Fruit fly (Drosophila melanogaster) whole organism, embryonic: ENCODE data around the gene Ret.

Source experiments
- ATbp ChIP-seq: fragments of 200-800 bp; sonication (Bioruptor generic); optimal IDR thresholded peaks from 2 replicates; lab custom pipeline; 2017; ENCODE audit warnings: missing biosample characterization, mild to moderate bottlenecking, missing genetic modification characterization, missing genetic modification reagents
- CG10267 ChIP-seq: fragments of 200-800 bp; sonication (Bioruptor generic); optimal IDR thresholded peaks from 2 replicates; lab custom pipeline; 2018; ENCODE audit warnings: missing biosample characterization, mild to moderate bottlenecking, missing genetic modification characterization, moderate library complexity
- CG10431 ChIP-seq: fragments of 200-800 bp; sonication (Bioruptor generic); optimal IDR thresholded peaks from 3 replicates; lab custom pipeline; 2018; ENCODE audit warnings: missing biosample characterization, mild to moderate bottlenecking, missing genetic modification characterization
- CG10462 ChIP-seq: fragments of 200-800 bp; sonication (Bioruptor generic); optimal IDR thresholded peaks from 2 replicates; lab custom pipeline; 2016; ENCODE audit warnings: missing biosample characterization, missing genetic modification characterization
- CG10565 ChIP-seq: fragments of 200-800 bp; sonication (Bioruptor generic); optimal IDR thresholded peaks from 3 replicates; lab custom pipeline; 2016; ENCODE audit warnings: missing biosample characterization, mild to moderate bottlenecking, missing genetic modification characterization
- CG11560 ChIP-seq: fragments of 200-800 bp; sonication (Bioruptor generic); IDR thresholded peaks from 3 replicates; pipeline ENCODE4 v1.3.6; 2022; ENCODE audit warnings: missing biosample characterization, missing genetic modification characterization
- CG12219 ChIP-seq: fragments of 200-800 bp; sonication (Bioruptor generic); optimal IDR thresholded peaks from 3 replicates; lab custom pipeline; 2018; ENCODE audit warnings: missing biosample characterization, mild to moderate bottlenecking, missing genetic modification characterization
- CG12659 ChIP-seq: fragments of 200-800 bp; sonication (Bioruptor generic); optimal IDR thresholded peaks from 3 replicates; lab custom pipeline; 2017; ENCODE audit warnings: mild to moderate bottlenecking, missing biosample characterization, missing genetic modification reagents, missing genetic modification characterization
- CG1792 ChIP-seq: fragments of 200-800 bp; sonication (Bioruptor generic); optimal IDR thresholded peaks from 2 replicates; lab custom pipeline; 2016; ENCODE audit warnings: missing biosample characterization, missing genetic modification characterization
- CG18262 ChIP-seq: fragments of 200-800 bp; optimal IDR thresholded peaks from 3 replicates; lab custom pipeline; 2019; ENCODE audit warnings: missing biosample characterization, mild to moderate bottlenecking, missing genetic modification characterization, moderate library complexity
- CG2116 ChIP-seq: fragments of 200-800 bp; sonication (Bioruptor generic); optimal IDR thresholded peaks from 3 replicates; lab custom pipeline; 2018; ENCODE audit warnings: missing biosample characterization, mild to moderate bottlenecking, missing genetic modification characterization
- CG2202 ChIP-seq: fragments of 200-800 bp; sonication (Bioruptor generic); optimal IDR thresholded peaks from 2 replicates; lab custom pipeline; 2018; ENCODE audit warnings: missing biosample characterization, mild to moderate bottlenecking, missing genetic modification characterization
- CG2875 ChIP-seq: fragments of 200-800 bp; sonication (Bioruptor generic); optimal IDR thresholded peaks from 2 replicates; lab custom pipeline; 2017; ENCODE audit warnings: missing biosample characterization, mild to moderate bottlenecking, missing genetic modification characterization, missing genetic modification reagents
- CG3163 ChIP-seq: fragments of 200-800 bp; sonication (Bioruptor generic); optimal IDR thresholded peaks from 3 replicates; lab custom pipeline; 2016; ENCODE audit warnings: missing biosample characterization, missing genetic modification characterization
- CG34224 ChIP-seq: fragments of 200-800 bp; sonication (Bioruptor generic); IDR thresholded peaks from 3 replicates; pipeline ENCODE4 v1.3.6; 2022; ENCODE audit warnings: missing biosample characterization, missing genetic modification characterization; ENCODE audit not compliant: partially characterized antibody
- CG6813 ChIP-seq: fragments of 200-800 bp; sonication (Bioruptor generic); optimal IDR thresholded peaks from 2 replicates; lab custom pipeline; 2017; ENCODE audit warnings: missing biosample characterization, missing genetic modification characterization, mild to moderate bottlenecking, moderate library complexity, missing genetic modification reagents
- CG7357 ChIP-seq: fragments of 200-800 bp; sonication (Bioruptor generic); IDR thresholded peaks from 3 replicates; pipeline ENCODE4 v1.3.6; 2022; ENCODE audit warnings: missing biosample characterization, missing genetic modification characterization
- CG7928 ChIP-seq: fragments of 200-800 bp; sonication (Bioruptor generic); optimal IDR thresholded peaks from 2 replicates; lab custom pipeline; 2017; ENCODE audit warnings: missing biosample characterization, mild to moderate bottlenecking, missing genetic modification characterization
- CG8290 ChIP-seq, 3 experiments: fragments of 200-800 bp; sonication (Bioruptor generic); optimal IDR thresholded peaks; 2 replicates each; lab custom pipeline; 2016 to 2019; ENCODE audit warnings: missing biosample characterization in 3 of 3, missing genetic modification characterization in 3 of 3, mild to moderate bottlenecking in 2 of 3, moderate library complexity in 1 of 3
- CG9437 ChIP-seq: fragments of 200-800 bp; sonication (Bioruptor generic); optimal IDR thresholded peaks from 2 replicates; lab custom pipeline; 2018; ENCODE audit warnings: missing biosample characterization, mild to moderate bottlenecking, missing genetic modification characterization
- CG9727 ChIP-seq: fragments of 200-800 bp; sonication (Bioruptor generic); optimal IDR thresholded peaks from 3 replicates; lab custom pipeline; 2017; ENCODE audit warnings: missing biosample characterization, mild to moderate bottlenecking, missing genetic modification characterization
- D ChIP-seq, 2 experiments: fragments of 200-800 bp in 1 of 2; fragments of >200 bp in 1 of 2; sonication (Bioruptor generic) in 1 of 2; optimal IDR thresholded peaks; 2 replicates in 1 of 2; 3 replicates in 1 of 2; lab custom pipeline; 2017; ENCODE audit warnings: mild to moderate bottlenecking in 1 of 2, missing biosample characterization in 1 of 2, missing genetic modification characterization in 1 of 2, missing genetic modification reagents in 1 of 2
- Dek ChIP-seq: fragments of 200-800 bp; sonication (Bioruptor generic); optimal IDR thresholded peaks from 3 replicates; lab custom pipeline; 2019; ENCODE audit warnings: missing biosample characterization, mild to moderate bottlenecking, missing genetic modification characterization, moderate library complexity
- Fer1 ChIP-seq: fragments of 200-800 bp; sonication (Bioruptor generic); optimal IDR thresholded peaks from 2 replicates; lab custom pipeline; 2017; ENCODE audit warnings: missing biosample characterization, mild to moderate bottlenecking, missing genetic modification characterization
- Gug ChIP-seq: fragments of 200-800 bp; sonication (Bioruptor generic); IDR thresholded peaks from 4 replicates; pipeline ENCODE4 v1.3.6; 2022; ENCODE audit warnings: missing biosample characterization, missing genetic modification characterization
- HmgZ ChIP-seq: fragments of 200-800 bp; sonication (Bioruptor generic); optimal IDR thresholded peaks from 2 replicates; lab custom pipeline; 2018; ENCODE audit warnings: missing biosample characterization, mild to moderate bottlenecking, missing genetic modification characterization
- MESR4 ChIP-seq: fragments of 200-800 bp; sonication (Bioruptor generic); optimal IDR thresholded peaks from 2 replicates; lab custom pipeline; 2018; ENCODE audit warnings: missing biosample characterization, mild to moderate bottlenecking, missing genetic modification characterization, moderate library complexity
- Myb ChIP-seq: fragments of 200-800 bp; sonication (Bioruptor generic); optimal IDR thresholded peaks from 2 replicates; lab custom pipeline; 2016; ENCODE audit warnings: missing biosample characterization, missing genetic modification characterization
- Nf-YC ChIP-seq: fragments of 200-800 bp; optimal IDR thresholded peaks from 3 replicates; lab custom pipeline; 2019; ENCODE audit warnings: missing biosample characterization, mild to moderate bottlenecking, missing genetic modification characterization, moderate library complexity
- Sry-δ ChIP-seq: fragments of 200-800 bp; sonication (Bioruptor generic); optimal IDR thresholded peaks from 2 replicates; lab custom pipeline; 2016; ENCODE audit warnings: missing biosample characterization, missing genetic modification characterization
- btn ChIP-seq: fragments of 200-800 bp; sonication (Bioruptor generic); optimal IDR thresholded peaks from 2 replicates; lab custom pipeline; 2016; ENCODE audit warnings: missing biosample characterization, missing genetic modification characterization
- chm ChIP-seq: fragments of 200-800 bp; sonication (Bioruptor generic); IDR thresholded peaks from 2 replicates; pipeline ENCODE4 v1.3.6; 2022; ENCODE audit warnings: missing biosample characterization, missing genetic modification characterization
- hth ChIP-seq: fragments of >200 bp; optimal IDR thresholded peaks from 2 replicates; lab custom pipeline; 2017; ENCODE audit warnings: inconsistent platforms
- ind ChIP-seq: fragments of 200-800 bp; sonication (Bioruptor generic); optimal IDR thresholded peaks from 3 replicates; lab custom pipeline; 2016; ENCODE audit warnings: missing biosample characterization, missing genetic modification characterization
- kni ChIP-seq: fragments of 200-800 bp; sonication (Bioruptor generic); optimal IDR thresholded peaks from 3 replicates; lab custom pipeline; 2017; ENCODE audit warnings: mild to moderate bottlenecking, missing biosample characterization, missing genetic modification reagents, missing genetic modification characterization
- phol ChIP-seq: fragments of 200-800 bp; sonication (Bioruptor generic); optimal IDR thresholded peaks from 3 replicates; lab custom pipeline; 2018; ENCODE audit warnings: missing biosample characterization, mild to moderate bottlenecking, missing genetic modification characterization, moderate library complexity
- prd ChIP-seq, 3 experiments: fragments of >200 bp in 2 of 3; fragments of 200-800 bp in 1 of 3; sonication (Bioruptor generic) in 1 of 3; optimal IDR thresholded peaks in 2 of 3; IDR thresholded peaks in 1 of 3; 2 replicates in 2 of 3; 3 replicates in 1 of 3; pipeline versions ENCODE4 v1.3.6 to Lab custom; 2017 to 2022; ENCODE audit warnings: missing biosample characterization in 1 of 3, missing genetic modification characterization in 1 of 3
- pzg ChIP-seq: fragments of 200-800 bp; sonication (Bioruptor generic); optimal IDR thresholded peaks from 3 replicates; lab custom pipeline; 2018; ENCODE audit warnings: missing biosample characterization, mild to moderate bottlenecking, missing genetic modification characterization, moderate library complexity
- sc ChIP-seq, 3 experiments: fragments of >200 bp in 2 of 3; fragments of 200-800 bp in 1 of 3; sonication (Bioruptor generic) in 1 of 3; optimal IDR thresholded peaks; 2 replicates in 2 of 3; 3 replicates in 1 of 3; lab custom pipeline; 2017; ENCODE audit warnings: mild to moderate bottlenecking in 1 of 3, missing biosample characterization in 1 of 3, missing genetic modification characterization in 1 of 3, missing genetic modification reagents in 1 of 3
- sens-2 ChIP-seq: fragments of 200-800 bp; sonication (Bioruptor generic); IDR thresholded peaks from 2 replicates; pipeline ENCODE4 v1.3.6; 2022; ENCODE audit warnings: missing biosample characterization, missing genetic modification characterization
- sisA ChIP-seq: fragments of 200-800 bp; sonication (Bioruptor generic); IDR thresholded peaks from 2 replicates; pipeline ENCODE4 v1.3.6; 2022; ENCODE audit warnings: missing biosample characterization, missing genetic modification characterization
- stwl ChIP-seq: fragments of 200-800 bp; sonication (Bioruptor generic); optimal IDR thresholded peaks from 3 replicates; lab custom pipeline; 2018; ENCODE audit warnings: missing biosample characterization, mild to moderate bottlenecking, missing genetic modification characterization, moderate library complexity
- sug ChIP-seq: fragments of 200-800 bp; optimal IDR thresholded peaks from 2 replicates; lab custom pipeline; 2019; ENCODE audit warnings: missing biosample characterization, mild to moderate bottlenecking, missing genetic modification characterization, moderate library complexity
- tgo ChIP-seq: fragments of 200-800 bp; sonication (Bioruptor generic); IDR thresholded peaks from 3 replicates; pipeline ENCODE4 v1.3.6; 2022; ENCODE audit warnings: missing biosample characterization, missing genetic modification characterization
- twi ChIP-seq: fragments of 200-800 bp; optimal IDR thresholded peaks from 2 replicates; lab custom pipeline; 2019; ENCODE audit warnings: missing biosample characterization, mild to moderate bottlenecking, missing genetic modification characterization, moderate library complexity

The Ret gene

DNA sequence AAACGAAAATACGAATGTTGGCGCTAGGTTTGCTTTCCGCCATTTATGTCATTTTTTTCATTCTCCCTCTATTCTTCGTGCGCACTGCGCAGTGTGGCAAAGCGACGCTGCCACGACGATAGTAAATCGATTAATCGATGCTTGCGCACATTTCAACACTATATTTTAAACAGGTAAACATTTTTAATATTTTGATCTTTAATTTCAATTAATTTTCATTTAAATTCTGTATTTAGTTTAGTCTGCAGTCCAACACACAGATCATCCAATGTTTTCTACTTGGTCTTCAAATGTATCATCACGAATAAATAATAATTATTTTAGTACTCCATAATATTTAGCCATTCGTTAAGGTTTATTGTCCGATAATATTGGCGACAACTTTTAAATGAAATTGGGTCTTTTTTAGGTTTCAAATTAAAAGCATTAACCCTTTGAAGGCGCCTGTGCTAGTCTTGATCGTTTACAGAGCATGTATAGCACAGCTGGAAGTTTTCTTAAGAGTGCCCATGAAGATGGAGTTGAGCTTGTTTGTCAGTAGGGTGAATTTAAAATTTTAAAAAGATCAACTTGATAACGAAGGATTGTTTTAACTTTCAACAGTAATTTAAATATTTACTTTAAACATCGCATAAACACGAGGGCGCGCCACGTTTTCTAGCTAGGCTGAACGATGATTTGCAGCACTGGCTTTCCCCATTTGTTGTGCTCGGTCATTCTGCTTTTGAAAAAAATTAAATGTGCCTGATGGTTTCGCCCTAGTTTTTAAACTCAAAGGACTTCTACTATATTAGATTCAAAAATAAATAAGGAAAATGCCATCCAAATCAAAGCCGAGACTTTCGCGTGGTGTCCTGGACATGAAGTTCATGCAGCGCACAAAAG, 42.2 kb downstream of the Ret start, which contains the start of the genes Mpp6 and E2f2 (continued):
- TF ChIP-seq CG10431 (GFP tag; lab: Kevin White, UChicago): no peak

DNA sequence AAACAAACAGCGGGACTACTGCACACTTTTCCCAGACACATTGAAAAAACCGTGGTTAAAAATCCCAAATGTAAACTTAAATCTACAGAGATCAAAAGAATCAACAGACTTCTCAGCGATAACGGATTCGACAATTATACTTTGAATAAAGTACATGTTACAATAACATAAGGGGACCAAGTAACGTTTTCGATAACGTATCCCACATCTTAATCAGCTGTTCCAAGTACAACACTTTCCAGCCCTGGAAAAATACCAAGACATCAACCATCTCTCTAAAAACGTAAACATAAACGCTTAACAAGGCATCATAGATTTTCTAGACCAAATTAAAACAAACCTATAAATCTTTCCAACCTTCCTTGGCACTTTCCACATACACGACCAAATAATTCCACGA, 44.7 kb downstream of the Ret start:
- no peak for TF ChIP-seq CG6813
- TF ChIP-seq sc (optimal IDR thresholded peaks at IDR 0.05; lab: Kevin White, UChicago): no peak
- TF ChIP-seq sc (GFP tag; optimal IDR thresholded peaks at IDR 0.05; lab: Kevin White, UChicago): no peak
- TF ChIP-seq kni (GFP tag; lab: Kevin White, UChicago): peak; percentile 37
- TF ChIP-seq sug (tag; lab: Kevin White, UChicago): peak; percentile 23
- no peak for TF ChIP-seq CG2202 (tag; lab: Kevin White, UChicago)
- peak; percentile 22 for TF ChIP-seq Fer1 (GFP tag; lab: Kevin White, UChicago)
- TF ChIP-seq hth: no peak
- TF ChIP-seq D (optimal IDR thresholded peaks at IDR 0.05; lab: Kevin White, UChicago): no peak
- no peak for TF ChIP-seq D (GFP tag; optimal IDR thresholded peaks at IDR 0.05; lab: Kevin White, UChicago)
- peak; percentile 13 for TF ChIP-seq phol
- peak; percentile 94 for TF ChIP-seq CG7928
- no peak for TF ChIP-seq CG1792 (GFP tag; lab: Kevin White, UChicago)
- TF ChIP-seq CG12659 (GFP tag; lab: Kevin White, UChicago): peak; percentile 25
- TF ChIP-seq CG3163 (GFP tag; lab: Kevin White, UChicago): no peak
- no peak for TF ChIP-seq CG12219 (GFP tag; lab: Kevin White, UChicago)
- no peak for TF ChIP-seq CG11560 (tag; lab: Robert Waterston, UW)
- TF ChIP-seq pzg: peak; percentile 79
- no peak for TF ChIP-seq Dek
- TF ChIP-seq Nf-YC (tag; lab: Kevin White, UChicago): peak; percentile 14
- no peak for TF ChIP-seq ATbp (GFP tag; lab: Kevin White, UChicago)
- TF ChIP-seq CG2116: peak; percentile 58
- TF ChIP-seq Sry-δ: peak; percentile 42
- TF ChIP-seq CG10565: no peak
- no peak for TF ChIP-seq CG10462
- no peak for TF ChIP-seq CG8290 (GFP tag; optimal IDR thresholded peaks at IDR 0.05; lab: Kevin White, UChicago)
- peak in 1 of 2 experiments; percentile 49 for TF ChIP-seq CG8290 (tag; optimal IDR thresholded peaks at IDR 0.05; lab: Kevin White, UChicago)
- no peak for TF ChIP-seq btn (GFP tag; lab: Kevin White, UChicago)
- TF ChIP-seq CG7357 (GFP tag; lab: Robert Waterston, UW): no peak
- TF ChIP-seq sisA (GFP tag; lab: Robert Waterston, UW): no peak
- peak; percentile 78 for TF ChIP-seq stwl (tag; lab: Kevin White, UChicago)
- no peak for TF ChIP-seq prd (optimal IDR thresholded peaks at IDR 0.05; lab: Kevin White, UChicago)
- TF ChIP-seq prd (GFP tag; IDR thresholded peaks at IDR 0.05; lab: Robert Waterston, UW): no peak
- TF ChIP-seq twi: no peak
- peak; percentile 99 for TF ChIP-seq CG9437 (GFP tag; lab: Kevin White, UChicago)
- no peak for TF ChIP-seq Gug (GFP tag; lab: Robert Waterston, UW)
- no peak for TF ChIP-seq chm (GFP tag; lab: Robert Waterston, UW)
- no peak for TF ChIP-seq CG9727
- no peak for TF ChIP-seq CG2875 (GFP tag; lab: Kevin White, UChicago)
- peak; percentile 45 for TF ChIP-seq HmgZ (tag; lab: Kevin White, UChicago)
- no peak for TF ChIP-seq sens-2
- no peak for TF ChIP-seq CG34224 (GFP tag; lab: Robert Waterston, UW)
- no peak for TF ChIP-seq ind
- peak; percentile 78 for TF ChIP-seq Myb (GFP tag; lab: Kevin White, UChicago)
- no peak for TF ChIP-seq tgo (GFP tag; lab: Robert Waterston, UW)
- peak; percentile 23 for TF ChIP-seq CG10267 (tag; lab: Kevin White, UChicago)
- TF ChIP-seq MESR4 (GFP tag; lab: Kevin White, UChicago): peak; percentile 21
- no peak for TF ChIP-seq CG18262 (tag; lab: Kevin White, UChicago)
